Worm (Caenorhabditis elegans) whole organism, L2 larva: ENCODE results near the gene gck-3.

Experiments used
- C34F6.9 ChIP-seq: fragments of 150-350 bp; optimal IDR thresholded peaks from 2 replicates; lab custom pipeline; 2014; ENCODE audit warnings: missing biosample characterization, missing genetic modification characterization
- F13H6.1 ChIP-seq: sonication (generic microtip); optimal IDR thresholded peaks from 2 replicates; lab custom pipeline; 2016; ENCODE audit warnings: missing genetic modification characterization, missing compliant biosample characterization
- R02D3.7 ChIP-seq: fragments of 150-350 bp; optimal IDR thresholded peaks from 2 replicates; lab custom pipeline; 2014; ENCODE audit warnings: missing biosample characterization, missing genetic modification characterization
- Y55F3AM.14 ChIP-seq: fragments of 200-800 bp; sonication (Bioruptor generic); optimal IDR thresholded peaks from 2 replicates; lab custom pipeline; 2018; ENCODE audit warnings: mild to moderate bottlenecking, missing genetic modification characterization, missing compliant biosample characterization
- ZK546.5 ChIP-seq: sonication (generic microtip); optimal IDR thresholded peaks from 2 replicates; lab custom pipeline; 2017; ENCODE audit warnings: missing biosample characterization, missing genetic modification characterization
- aly-2 ChIP-seq: fragments of 150-350 bp; optimal IDR thresholded peaks from 2 replicates; lab custom pipeline; 2014; ENCODE audit warnings: missing biosample characterization, missing genetic modification characterization
- ama-1 ChIP-seq: fragments of 150-350 bp; optimal IDR thresholded peaks from 2 replicates; lab custom pipeline; 2018; ENCODE audit warnings: inconsistent platforms
- blmp-1 ChIP-seq: sonication (generic microtip); optimal IDR thresholded peaks from 2 replicates; lab custom pipeline; 2017; ENCODE audit warnings: missing genetic modification characterization, mild to moderate bottlenecking, missing compliant biosample characterization, antibody characterized with exemption, moderate library complexity; ENCODE audit not compliant: insufficient read depth
- ceh-16 ChIP-seq: fragments of 150-350 bp; optimal IDR thresholded peaks from 2 replicates; lab custom pipeline; 2014; ENCODE audit warnings: missing biosample characterization, missing genetic modification characterization
- ceh-82 ChIP-seq: fragments of 150-350 bp; optimal IDR thresholded peaks from 2 replicates; lab custom pipeline; 2014; ENCODE audit warnings: missing biosample characterization, missing genetic modification characterization
- dmd-4 ChIP-seq: sonication (generic microtip); optimal IDR thresholded peaks from 2 replicates; lab custom pipeline; 2017; ENCODE audit warnings: missing biosample characterization, missing genetic modification characterization
- egl-27 ChIP-seq: sonication (generic microtip); optimal IDR thresholded peaks from 3 replicates; lab custom pipeline; 2017; ENCODE audit warnings: missing biosample characterization, missing genetic modification reagents, missing genetic modification characterization
- elt-1 ChIP-seq: fragments of 150-350 bp; optimal IDR thresholded peaks from 2 replicates; lab custom pipeline; 2014; ENCODE audit warnings: missing biosample characterization, missing genetic modification characterization
- elt-3 ChIP-seq: sonication (generic microtip); optimal IDR thresholded peaks from 2 replicates; lab custom pipeline; 2017; ENCODE audit warnings: missing biosample characterization, missing genetic modification characterization
- fos-1 ChIP-seq: fragments of 150-350 bp; optimal IDR thresholded peaks from 2 replicates; lab custom pipeline; 2014; ENCODE audit warnings: missing biosample characterization, missing genetic modification characterization
- gmeb-1 ChIP-seq: fragments of 150-350 bp; optimal IDR thresholded peaks from 2 replicates; lab custom pipeline; 2014; ENCODE audit warnings: missing biosample characterization, missing genetic modification characterization
- lin-11 ChIP-seq: fragments of 150-350 bp; sonication (generic microtip); optimal IDR thresholded peaks from 2 replicates; lab custom pipeline; 2014; ENCODE audit warnings: missing biosample characterization, missing genetic modification characterization, inconsistent platforms, mixed read lengths
- lin-13 ChIP-seq: fragments of 150-350 bp; optimal IDR thresholded peaks from 2 replicates; lab custom pipeline; 2014; ENCODE audit warnings: missing biosample characterization, missing genetic modification reagents, missing genetic modification characterization
- lin-39 ChIP-seq: fragments of 150-350 bp; optimal IDR thresholded peaks from 2 replicates; lab custom pipeline; 2014; ENCODE audit warnings: missing biosample characterization, missing genetic modification reagents, missing genetic modification characterization
- mab-5 ChIP-seq: fragments of 150-350 bp; optimal IDR thresholded peaks from 2 replicates; lab custom pipeline; 2014; ENCODE audit warnings: missing biosample characterization, missing genetic modification characterization
- mbf-1 ChIP-seq: sonication (generic microtip); optimal IDR thresholded peaks from 2 replicates; lab custom pipeline; 2017; ENCODE audit warnings: missing biosample characterization, missing genetic modification characterization
- mdl-1 ChIP-seq, 2 experiments: fragments of 150-350 bp in 1 of 2; sonication (generic microtip) in 1 of 2; optimal IDR thresholded peaks; 2 replicates each; lab custom pipeline; 2017; ENCODE audit warnings: missing biosample characterization in 2 of 2, missing genetic modification characterization in 2 of 2
- nhr-10 ChIP-seq: sonication (generic microtip); optimal IDR thresholded peaks from 2 replicates; lab custom pipeline; 2017; ENCODE audit warnings: missing biosample characterization, missing genetic modification characterization
- nhr-11 ChIP-seq: fragments of 150-350 bp; optimal IDR thresholded peaks from 2 replicates; lab custom pipeline; 2014; ENCODE audit warnings: missing biosample characterization, missing genetic modification characterization
- nhr-12 ChIP-seq: fragments of 150-350 bp; optimal IDR thresholded peaks from 2 replicates; lab custom pipeline; 2014; ENCODE audit warnings: missing biosample characterization, missing genetic modification characterization
- nhr-129 ChIP-seq: fragments of 150-350 bp; optimal IDR thresholded peaks from 2 replicates; lab custom pipeline; 2014; ENCODE audit warnings: missing biosample characterization, missing genetic modification characterization
- nhr-23 ChIP-seq: fragments of 150-350 bp; optimal IDR thresholded peaks from 2 replicates; lab custom pipeline; 2014; ENCODE audit warnings: missing biosample characterization, missing genetic modification reagents, missing genetic modification characterization
- nhr-6 ChIP-seq: fragments of 150-350 bp; optimal IDR thresholded peaks from 2 replicates; lab custom pipeline; 2014; ENCODE audit warnings: missing biosample characterization, missing genetic modification characterization
- nhr-77 ChIP-seq: fragments of 150-350 bp; optimal IDR thresholded peaks from 2 replicates; lab custom pipeline; 2014; ENCODE audit warnings: missing biosample characterization, missing genetic modification characterization
- peb-1 ChIP-seq: fragments of 150-350 bp; optimal IDR thresholded peaks from 2 replicates; lab custom pipeline; 2014; ENCODE audit warnings: missing biosample characterization, missing genetic modification characterization
- sem-4 ChIP-seq: fragments of 150-350 bp; optimal IDR thresholded peaks from 2 replicates; lab custom pipeline; 2014; ENCODE audit warnings: missing biosample characterization, missing genetic modification reagents, missing genetic modification characterization
- skn-1 ChIP-seq: sonication (generic microtip); optimal IDR thresholded peaks from 2 replicates; lab custom pipeline; 2017; ENCODE audit warnings: missing biosample characterization, missing genetic modification characterization
- sma-3 ChIP-seq: sonication (generic microtip); optimal IDR thresholded peaks from 2 replicates; lab custom pipeline; 2016; ENCODE audit warnings: missing genetic modification reagents, missing genetic modification characterization, missing compliant biosample characterization
- sma-9 ChIP-seq, 2 experiments: fragments of 150-350 bp in 1 of 2; sonication (generic microtip) in 1 of 2; optimal IDR thresholded peaks; 2 replicates each; lab custom pipeline; 2014 to 2016; ENCODE audit warnings: missing genetic modification characterization in 2 of 2, mild to moderate bottlenecking in 1 of 2, missing biosample characterization in 1 of 2, missing compliant biosample characterization in 1 of 2, missing genetic modification reagents in 1 of 2, moderate library complexity in 1 of 2
- unc-55 ChIP-seq: fragments of 150-350 bp; sonication (generic microtip); optimal IDR thresholded peaks from 3 replicates; lab custom pipeline; 2014; ENCODE audit warnings: missing biosample characterization, missing genetic modification reagents, missing genetic modification characterization
- unc-62 ChIP-seq: fragments of 150-350 bp; optimal IDR thresholded peaks from 2 replicates; lab custom pipeline; 2014; ENCODE audit warnings: missing biosample characterization, missing genetic modification reagents, missing genetic modification characterization
- zag-1 ChIP-seq: fragments of 150-350 bp; optimal IDR thresholded peaks from 2 replicates; lab custom pipeline; 2014; ENCODE audit warnings: missing biosample characterization, missing genetic modification characterization
- ztf-1 ChIP-seq: fragments of 200-800 bp; sonication (Bioruptor generic); conservative IDR thresholded peaks from 2 replicates; pipeline ENCODE4 v1.3.6; 2022; ENCODE audit warnings: missing genetic modification characterization, missing compliant biosample characterization
- ztf-4 ChIP-seq: fragments of 150-350 bp; optimal IDR thresholded peaks from 2 replicates; lab custom pipeline; 2014; ENCODE audit warnings: missing biosample characterization, missing genetic modification characterization

The gck-3 gene

ce11 chrV:17948036-17948691 is 18.5 kb downstream of the gck-3 start:
- no peak for TF ChIP-seq gmeb-1 (tag; lab: Kevin White, UChicago)
- no peak for TF ChIP-seq peb-1 (tag; lab: Kevin White, UChicago)
- no peak for TF ChIP-seq F13H6.1 (tag; lab: Kevin White, UChicago)
- TF ChIP-seq sma-9 (GFP tag; optimal IDR thresholded peaks at IDR 0.05; lab: Kevin White, UChicago) = no peak
- TF ChIP-seq sma-9 (tag; optimal IDR thresholded peaks at IDR 0.05; lab: Kevin White, UChicago) = no peak
- no peak for TF ChIP-seq aly-2 (tag; lab: Kevin White, UChicago)
- TF ChIP-seq unc-55 (GFP tag; lab: Kevin White, UChicago) = no peak
- no peak for TF ChIP-seq zag-1
- TF ChIP-seq Y55F3AM.14 (GFP tag; lab: Kevin White, UChicago) = no peak
- TF ChIP-seq nhr-6 (tag; lab: Kevin White, UChicago) = no peak
- TF ChIP-seq ceh-16 (tag; lab: Kevin White, UChicago) = no peak
- no peak for TF ChIP-seq nhr-12 (tag; lab: Kevin White, UChicago)
- TF ChIP-seq blmp-1 (tag; lab: Kevin White, UChicago) = no peak
- no peak for TF ChIP-seq lin-13 (GFP tag; lab: Kevin White, UChicago)
- TF ChIP-seq egl-27 (tag; lab: Kevin White, UChicago) = no peak
- no peak for TF ChIP-seq mab-5 (tag; lab: Kevin White, UChicago)
- no peak for TF ChIP-seq sma-3
- TF ChIP-seq nhr-23 = no peak
- no peak for TF ChIP-seq ama-1 (lab: Kevin White, UChicago)
- no peak for TF ChIP-seq elt-3 (tag; lab: Kevin White, UChicago)

DNA sequence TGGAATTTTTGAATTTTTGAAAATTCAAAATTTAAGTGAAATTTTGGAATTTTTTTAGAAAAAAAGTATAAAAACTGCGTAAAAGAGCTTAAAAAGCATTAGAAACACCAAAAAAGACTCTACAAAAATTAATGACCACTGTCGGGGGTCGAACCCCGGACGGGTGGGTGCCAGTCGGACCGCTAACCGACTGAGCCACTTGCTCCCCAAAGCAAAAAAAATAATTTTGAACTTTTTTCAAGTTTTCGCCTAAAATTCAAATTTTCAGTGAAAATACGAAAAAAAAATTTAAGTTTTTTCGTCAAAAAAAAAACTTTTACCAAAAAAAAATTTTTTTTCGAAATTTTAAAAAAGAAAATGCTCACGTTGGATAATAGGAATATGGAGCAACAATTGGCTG is 19.4 kb downstream of the gck-3 start:
- TF ChIP-seq sma-9 (GFP tag; optimal IDR thresholded peaks at IDR 0.05; lab: Kevin White, UChicago) (no peak), sma-9 (tag; optimal IDR thresholded peaks at IDR 0.05; lab: Kevin White, UChicago) (no peak), unc-62 (GFP tag; lab: Kevin White, UChicago) (no peak), lin-11 (no peak), mbf-1 (tag; lab: Kevin White, UChicago) (no peak), sma-3 (no peak), nhr-129 (tag; lab: Kevin White, UChicago) (no peak), nhr-23 (no peak), gmeb-1 (tag; lab: Kevin White, UChicago) (no peak), lin-39 (tag; lab: Kevin White, UChicago) (no peak)

ce11 chrV:17945460-17945859 is 21.2 kb downstream of the gck-3 start:
- TF ChIP-seq mdl-1 (tag; optimal IDR thresholded peaks at IDR 0.05; lab: Kevin White, UChicago) (no peak), egl-27 (tag; lab: Kevin White, UChicago) (no peak), ama-1 (lab: Kevin White, UChicago) (no peak), aly-2 (tag; lab: Kevin White, UChicago) (no peak), peb-1 (tag; lab: Kevin White, UChicago) (no peak), zag-1 (no peak), fos-1 (no peak), C34F6.9 (tag; lab: Kevin White, UChicago) (no peak), ztf-4 (tag; lab: Kevin White, UChicago) (no peak), mbf-1 (tag; lab: Kevin White, UChicago) (no peak), ceh-82 (tag; lab: Kevin White, UChicago) (no peak), skn-1 (no peak), F13H6.1 (tag; lab: Kevin White, UChicago) (no peak), elt-1 (no peak), nhr-77 (tag; lab: Kevin White, UChicago) (no peak), ztf-1 (GFP tag; lab: Robert Waterston, UW) (no peak), R02D3.7 (tag; lab: Kevin White, UChicago) (no peak), nhr-23 (no peak), Y55F3AM.14 (GFP tag; lab: Kevin White, UChicago) (no peak), nhr-12 (tag; lab: Kevin White, UChicago) (no peak)
- TF ChIP-seq, all 48 proteins: peak for 0

DNA sequence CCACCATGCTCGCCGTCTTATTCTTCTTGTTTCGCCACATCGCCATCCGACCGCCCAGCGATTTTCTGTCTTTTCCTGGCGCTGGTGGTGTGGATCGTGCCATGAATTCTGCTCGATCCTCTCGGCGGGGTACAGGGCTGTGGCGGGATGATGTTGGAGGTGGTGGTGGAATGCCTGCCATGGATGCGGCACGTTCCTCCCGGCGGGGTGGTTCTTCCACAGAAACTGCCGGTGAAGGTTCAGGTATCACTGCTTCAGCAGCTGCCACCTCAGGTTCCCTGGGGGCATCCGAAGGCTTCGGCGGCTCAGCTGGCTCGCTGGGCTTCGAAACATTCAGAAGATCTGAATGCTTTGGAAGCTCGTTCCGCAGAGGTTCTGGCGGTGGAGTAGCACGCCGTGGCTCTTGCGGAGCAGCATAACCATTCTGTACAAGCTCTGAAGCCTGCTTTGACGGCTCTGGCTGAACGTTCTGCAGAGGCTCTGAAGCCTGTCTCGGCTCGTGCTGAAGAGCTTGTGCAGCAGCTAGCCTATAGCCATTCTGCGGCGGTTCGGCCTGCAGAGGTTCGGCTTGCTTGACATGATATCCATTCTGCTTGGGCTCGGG is 21.7 kb downstream of the gck-3 start:
- TF ChIP-seq R02D3.7 (tag; lab: Kevin White, UChicago) (no peak), elt-1 (no peak), dmd-4 (tag; lab: Kevin White, UChicago) (no peak), unc-62 (GFP tag; lab: Kevin White, UChicago) (no peak), nhr-10 (tag; lab: Kevin White, UChicago) (no peak), nhr-11 (tag; lab: Kevin White, UChicago) (no peak), ZK546.5 (tag; lab: Kevin White, UChicago) (no peak), sem-4 (no peak)
